Worm (Caenorhabditis elegans): ENCODE data around the gene R52.6.

DNA sequence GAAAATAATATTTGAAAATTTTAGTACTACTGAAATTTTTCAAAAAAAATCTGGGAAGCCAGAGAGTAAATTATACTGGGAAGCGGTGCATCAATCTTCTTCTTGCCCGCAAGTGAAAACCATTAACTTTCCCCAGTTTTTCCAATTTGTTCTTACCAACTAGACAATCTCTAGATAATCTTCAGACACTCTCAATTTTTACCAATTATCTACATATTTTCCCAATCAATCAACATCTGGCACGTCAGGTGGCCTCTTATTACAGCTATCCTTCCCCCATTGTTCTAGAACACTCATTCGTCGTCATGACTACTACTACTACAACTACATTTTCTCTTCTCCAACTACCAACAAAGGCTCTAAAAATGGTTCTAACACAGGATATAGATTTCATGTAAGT lies 48.4 kb downstream of the R52.6 start, which contains the start of gene fbxb-6:
- TF ChIP-seq ceh-16 (tag; optimal IDR thresholded peaks at IDR 0.05) (no peak), unc-39 (tag; optimal IDR thresholded peaks at IDR 0.05) (no peak), nhr-21 (tag; optimal IDR thresholded peaks at IDR 0.05) (no peak), sem-4 (tag; optimal IDR thresholded peaks at IDR 0.05) (no peak), ama-1 (optimal IDR thresholded peaks at IDR 0.05) (no peak)

Data from whole organism, L2 larva.